Worm (Caenorhabditis elegans): ENCODE measurements around the gene ephx-1.

DNA sequence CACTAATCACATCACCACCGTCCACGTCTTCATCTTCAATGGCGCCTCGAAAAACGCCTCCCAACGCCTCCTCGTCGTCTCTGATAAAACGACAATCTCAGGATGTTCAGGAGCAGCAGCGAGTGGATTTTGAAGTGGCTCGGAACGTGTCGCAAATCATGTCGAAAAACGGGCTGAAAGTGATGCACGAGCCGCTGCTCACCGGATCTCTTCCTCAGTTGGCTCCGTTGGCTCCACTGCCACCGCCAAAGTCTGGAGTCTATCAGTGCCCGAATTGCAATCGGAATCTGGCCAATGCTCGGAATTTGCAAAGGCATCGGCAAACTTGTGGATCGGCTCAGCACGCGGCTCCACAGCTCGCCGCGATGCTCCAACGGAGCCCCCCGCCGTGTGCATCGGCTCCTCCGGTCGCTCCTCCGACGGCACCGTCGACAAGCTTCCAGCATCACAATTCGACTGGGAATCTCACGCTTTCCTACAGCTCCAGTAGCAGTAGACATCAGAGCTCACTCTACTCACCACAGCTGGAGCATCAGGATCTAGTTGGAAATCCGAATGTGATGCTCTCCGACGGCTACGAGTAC, 40.3 kb upstream of the ephx-1 start:
- TF ChIP-seq pag-3 (tag; optimal IDR thresholded peaks at IDR 0.05; ENCODE audit: borderline replicate concordance) (no peak), pros-1 (tag; optimal IDR thresholded peaks at IDR 0.05) (no peak), sox-4 (tag; optimal IDR thresholded peaks at IDR 0.05) (no peak), lin-11 (tag; optimal IDR thresholded peaks at IDR 0.05) (no peak), ama-1 (optimal IDR thresholded peaks at IDR 0.05) (no peak), ref-2 (tag; optimal IDR thresholded peaks at IDR 0.05) (no peak), nhr-11 (tag; optimal IDR thresholded peaks at IDR 0.05) (no peak), pha-4 (tag; optimal IDR thresholded peaks at IDR 0.05) (no peak), C08G9.2 (tag; optimal IDR thresholded peaks at IDR 0.05) (no peak)

Measured in whole organism, late embryonic.